Worm (Caenorhabditis elegans): ENCODE data around the gene snx-13.

- TF ChIP-seq lin-39 (tag; optimal IDR thresholded peaks at IDR 0.05) (no peak), nhr-77 (tag; optimal IDR thresholded peaks at IDR 0.05) (no peak)
Observed at ce11 chrIV:17100628-17101338, 13.5 kb upstream of the snx-13 start.

Measured in whole organism, L4 larva.